Worm (Caenorhabditis elegans) whole organism, young adult: Measurements from ENCODE around the gene pals-32.

ENCODE experiments used
- C06A6.2 ChIP-seq: fragments of 200-800 bp; sonication (Bioruptor generic); conservative IDR thresholded peaks from 2 replicates; pipeline ENCODE4 v1.3.6; 2022; ENCODE audit warnings: missing genetic modification characterization, missing compliant biosample characterization
- C17E4.6 ChIP-seq: fragments of 200-800 bp; sonication (Bioruptor generic); IDR thresholded peaks from 2 replicates; pipeline ENCODE4 v1.3.6; 2022; ENCODE audit warnings: missing genetic modification reagents, missing genetic modification characterization, missing compliant biosample characterization
- F22D6.2 ChIP-seq: sonication (generic microtip); optimal IDR thresholded peaks from 2 replicates; lab custom pipeline; 2016; ENCODE audit warnings: mild to moderate bottlenecking, missing genetic modification characterization, missing compliant biosample characterization
- F23B12.7 ChIP-seq: sonication (generic microtip); optimal IDR thresholded peaks from 2 replicates; lab custom pipeline; 2017; ENCODE audit warnings: missing genetic modification characterization, mild to moderate bottlenecking, missing compliant biosample characterization, antibody characterized with exemption, moderate library complexity; ENCODE audit not compliant: insufficient read depth
- F57A8.1 ChIP-seq: fragments of 200-800 bp; sonication (Bioruptor generic); optimal IDR thresholded peaks from 2 replicates; lab custom pipeline; 2018; ENCODE audit warnings: mild to moderate bottlenecking, missing genetic modification characterization, moderate library complexity, missing compliant biosample characterization
- T07F8.4 ChIP-seq: sonication (generic microtip); optimal IDR thresholded peaks from 2 replicates; lab custom pipeline; 2016; ENCODE audit warnings: mild to moderate bottlenecking, missing genetic modification characterization, moderate library complexity, missing compliant biosample characterization
- T26A5.8 ChIP-seq: sonication (generic microtip); optimal IDR thresholded peaks from 2 replicates; lab custom pipeline; 2016; ENCODE audit warnings: missing genetic modification characterization, missing compliant biosample characterization
- Y56A3A.18 ChIP-seq: fragments of 200-800 bp; sonication (Bioruptor generic); IDR thresholded peaks from 2 replicates; pipeline ENCODE4 v1.3.6; 2022; ENCODE audit warnings: missing genetic modification reagents, missing genetic modification characterization, missing compliant biosample characterization
- attf-3 ChIP-seq: fragments of 200-800 bp; sonication (Bioruptor generic); conservative IDR thresholded peaks from 2 replicates; pipeline ENCODE4 v1.3.6; 2022; ENCODE audit warnings: missing genetic modification reagents, missing genetic modification characterization, missing compliant biosample characterization
- attf-6 ChIP-seq: fragments of 200-800 bp; sonication (Bioruptor generic); IDR thresholded peaks from 2 replicates; pipeline ENCODE4 v1.3.6; 2022; ENCODE audit warnings: missing genetic modification reagents, missing genetic modification characterization, missing compliant biosample characterization
- bed-2 ChIP-seq: fragments of 200-800 bp; sonication (Bioruptor generic); IDR thresholded peaks from 2 replicates; pipeline ENCODE4 v1.3.6; 2022; ENCODE audit warnings: missing genetic modification reagents, missing genetic modification characterization, missing compliant biosample characterization
- cebp-2 ChIP-seq: fragments of 200-800 bp; sonication (Bioruptor generic); IDR thresholded peaks from 2 replicates; pipeline ENCODE4 v1.3.6; 2022; ENCODE audit warnings: missing genetic modification characterization, missing compliant biosample characterization
- ceh-100 ChIP-seq: fragments of 200-800 bp; sonication (Bioruptor generic); IDR thresholded peaks from 2 replicates; pipeline ENCODE4 v1.3.6; 2022; ENCODE audit warnings: missing genetic modification reagents, missing genetic modification characterization, missing compliant biosample characterization
- ceh-27 ChIP-seq: fragments of 200-800 bp; sonication (Bioruptor generic); optimal IDR thresholded peaks from 2 replicates; lab custom pipeline; 2018; ENCODE audit warnings: mild to moderate bottlenecking, missing genetic modification characterization, moderate library complexity, missing compliant biosample characterization
- ceh-58 ChIP-seq: fragments of 200-800 bp; sonication (Bioruptor generic); IDR thresholded peaks from 2 replicates; pipeline ENCODE4 v1.3.6; 2022; ENCODE audit warnings: missing genetic modification characterization, missing compliant biosample characterization
- ceh-79 ChIP-seq: sonication (generic microtip); optimal IDR thresholded peaks from 2 replicates; lab custom pipeline; 2017; ENCODE audit warnings: mild to moderate bottlenecking, missing genetic modification characterization, missing compliant biosample characterization
- egl-18 ChIP-seq: fragments of 200-800 bp; sonication (Bioruptor generic); IDR thresholded peaks from 2 replicates; pipeline ENCODE4 v1.3.6; 2022; ENCODE audit warnings: missing genetic modification reagents, missing genetic modification characterization, missing compliant biosample characterization
- ekl-4 ChIP-seq: fragments of 200-800 bp; sonication (Bioruptor generic); IDR thresholded peaks from 2 replicates; pipeline ENCODE4 v1.3.6; 2022; ENCODE audit warnings: missing genetic modification reagents, missing genetic modification characterization, missing compliant biosample characterization
- ets-4 ChIP-seq: fragments of 200-800 bp; sonication (Bioruptor generic); optimal IDR thresholded peaks from 2 replicates; lab custom pipeline; 2018; ENCODE audit warnings: mild to moderate bottlenecking, missing genetic modification characterization, missing compliant biosample characterization
- gei-17 ChIP-seq: fragments of 200-800 bp; sonication (Bioruptor generic); optimal IDR thresholded peaks from 2 replicates; lab custom pipeline; 2018; ENCODE audit warnings: mild to moderate bottlenecking, missing genetic modification characterization, missing compliant biosample characterization
- hlh-12 ChIP-seq: sonication (generic microtip); optimal IDR thresholded peaks from 2 replicates; lab custom pipeline; 2016; ENCODE audit warnings: missing genetic modification characterization, missing compliant biosample characterization
- hrde-1 ChIP-seq: sonication (generic microtip); optimal IDR thresholded peaks from 2 replicates; lab custom pipeline; 2016; ENCODE audit warnings: missing genetic modification characterization, mild to moderate bottlenecking, missing compliant biosample characterization, moderate library complexity, missing genotype, missing genetic modification reagents, borderline replicate concordance
- hsf-1 ChIP-seq: fragments of 200-800 bp; sonication (Bioruptor generic); IDR thresholded peaks from 2 replicates; pipeline ENCODE4 v1.3.6; 2022; ENCODE audit warnings: missing genetic modification reagents, missing genetic modification characterization, missing compliant biosample characterization
- lin-54 ChIP-seq: fragments of 200-800 bp; sonication (Bioruptor generic); optimal IDR thresholded peaks from 2 replicates; lab custom pipeline; 2018; ENCODE audit warnings: mild to moderate bottlenecking, missing genetic modification characterization, missing compliant biosample characterization
- lsy-27 ChIP-seq: sonication (generic microtip); optimal IDR thresholded peaks from 2 replicates; lab custom pipeline; 2017; ENCODE audit warnings: missing genetic modification characterization, mild to moderate bottlenecking, missing compliant biosample characterization, antibody characterized with exemption, missing genotype, borderline replicate concordance; ENCODE audit not compliant: insufficient read depth
- madf-3 ChIP-seq: fragments of 200-800 bp; sonication (Bioruptor generic); IDR thresholded peaks from 2 replicates; pipeline ENCODE4 v1.3.6; 2022; ENCODE audit warnings: missing genetic modification reagents, missing genetic modification characterization, missing compliant biosample characterization
- nhr-90 ChIP-seq: sonication (generic microtip); optimal IDR thresholded peaks from 2 replicates; lab custom pipeline; 2016; ENCODE audit warnings: missing genotype, mild to moderate bottlenecking, missing genetic modification characterization, missing compliant biosample characterization
- pha-4 ChIP-seq: fragments of 150-350 bp; sonication (generic microtip); optimal IDR thresholded peaks from 2 replicates; lab custom pipeline; 2014; ENCODE audit warnings: missing biosample characterization, missing genetic modification reagents, missing genetic modification characterization
- repo-1 ChIP-seq: sonication (generic microtip); optimal IDR thresholded peaks from 2 replicates; lab custom pipeline; 2017; ENCODE audit warnings: mild to moderate bottlenecking, missing genetic modification characterization, missing compliant biosample characterization
- sea-2 ChIP-seq: fragments of 200-800 bp; sonication (Bioruptor generic); IDR thresholded peaks from 2 replicates; pipeline ENCODE4 v1.3.6; 2022; ENCODE audit warnings: missing genetic modification characterization, missing compliant biosample characterization
- snpc-1.1 ChIP-seq: sonication (generic microtip); optimal IDR thresholded peaks from 2 replicates; lab custom pipeline; 2017; ENCODE audit warnings: missing genetic modification characterization, mild to moderate bottlenecking, missing compliant biosample characterization, antibody characterized with exemption, moderate library complexity, missing genotype, missing genetic modification reagents; ENCODE audit not compliant: insufficient read depth
- unc-62 ChIP-seq: fragments of 150-350 bp; optimal IDR thresholded peaks from 2 replicates; lab custom pipeline; 2014; ENCODE audit warnings: missing biosample characterization, missing genetic modification reagents, missing genetic modification characterization
- ztf-6 ChIP-seq: fragments of 200-800 bp; sonication (Bioruptor generic); IDR thresholded peaks from 2 replicates; pipeline ENCODE4 v1.3.6; 2022; ENCODE audit warnings: missing genetic modification reagents, missing genetic modification characterization, missing compliant biosample characterization

The pals-32 gene

DNA sequence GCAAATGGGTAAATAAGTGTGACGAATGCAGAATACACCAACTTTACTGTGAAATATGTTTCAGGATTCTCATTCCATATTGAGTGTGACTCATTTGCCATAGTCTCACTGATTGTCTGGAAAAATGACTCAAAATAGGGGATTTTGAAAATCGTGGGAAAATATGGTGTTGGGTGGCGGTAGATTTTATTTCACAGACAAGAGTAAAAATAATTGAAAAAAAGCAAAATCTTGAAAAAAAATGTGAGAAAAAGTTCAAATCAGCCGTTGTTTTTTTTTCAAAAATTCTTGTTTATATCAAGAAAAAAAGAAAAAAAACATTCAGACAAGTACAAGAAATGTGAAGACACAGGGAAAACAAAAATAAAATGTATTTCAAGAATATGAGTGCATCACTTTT is 26.2 kb downstream of the pals-32 start, which contains the start of gene srh-38 (continued):
- TF ChIP-seq cebp-2 (GFP tag; lab: Robert Waterston, UW) (no peak), pha-4 (tag; lab: Kevin White, UChicago) (no peak), lsy-27 (tag; lab: Kevin White, UChicago) (no peak), nhr-90 (no peak)

ce11 chrV:2927553-2927952 is 31.1 kb downstream of the pals-32 start, which contains the start of gene C31B8.12:
Gene C31B8.12, minus strand, starts transcription at chrV:2927653.
- TF ChIP-seq attf-6 (GFP tag; lab: Robert Waterston, UW) (no peak), egl-18 (no peak), F57A8.1 (GFP tag; lab: Kevin White, UChicago) (no peak), ceh-79 (tag; lab: Kevin White, UChicago) (no peak), hlh-12 (tag; lab: Kevin White, UChicago) (no peak), C06A6.2 (GFP tag; lab: Robert Waterston, UW) (no peak), C17E4.6 (GFP tag; lab: Robert Waterston, UW) (no peak)

DNA sequence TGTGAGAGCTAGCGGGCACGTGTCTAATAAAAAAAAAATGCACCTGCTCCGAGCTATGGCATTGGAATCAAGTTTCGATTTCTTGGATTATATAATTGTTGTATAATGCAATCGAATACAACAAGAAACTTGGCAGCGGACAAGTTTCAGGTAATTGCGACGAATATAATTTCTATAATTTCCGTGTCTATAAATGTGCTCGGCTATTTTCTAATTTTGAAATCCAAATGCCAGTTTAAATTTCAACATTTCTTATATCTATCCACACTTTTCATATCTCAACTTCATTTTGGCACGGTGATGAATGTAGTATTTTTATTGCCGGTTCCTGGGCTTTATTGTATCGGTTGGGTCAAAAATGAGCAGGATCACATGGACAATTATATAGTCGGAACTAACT is 33.3 kb downstream of the pals-32 start, which contains the start of gene C31B8.16:
Gene C31B8.16 (plus strand): TSS at position 301 of the 400 bp plus-strand sequence.
- no peak for TF ChIP-seq lin-54
- no peak for TF ChIP-seq repo-1 (tag; lab: Kevin White, UChicago)
- no peak for TF ChIP-seq attf-3
- no peak for TF ChIP-seq ceh-27 (GFP tag; lab: Kevin White, UChicago)
- no peak for TF ChIP-seq madf-3 (GFP tag; lab: Robert Waterston, UW)
- no peak for TF ChIP-seq hrde-1
- no peak for TF ChIP-seq T26A5.8 (tag; lab: Kevin White, UChicago)
- TF ChIP-seq hsf-1 = no peak
- no peak for TF ChIP-seq ekl-4 (GFP tag; lab: Robert Waterston, UW)

- no peak for TF ChIP-seq T07F8.4 (tag; lab: Kevin White, UChicago)
- no peak for TF ChIP-seq ceh-58 (GFP tag; lab: Robert Waterston, UW)
- no peak for TF ChIP-seq sea-2 (GFP tag; lab: Robert Waterston, UW)
- no peak for TF ChIP-seq snpc-1.1 (tag; lab: Kevin White, UChicago)
- no peak for TF ChIP-seq ets-4 (GFP tag; lab: Kevin White, UChicago)
- TF ChIP-seq ceh-100 (GFP tag; lab: Robert Waterston, UW) = no peak
- no peak for TF ChIP-seq bed-2 (GFP tag; lab: Robert Waterston, UW)
- no peak for TF ChIP-seq gei-17 (GFP tag; lab: Kevin White, UChicago)
- no peak for TF ChIP-seq F23B12.7
- no peak for TF ChIP-seq ztf-6 (GFP tag; lab: Robert Waterston, UW)
- TF ChIP-seq hrde-1 = no peak
- no peak for TF ChIP-seq Y56A3A.18 (GFP tag; lab: Robert Waterston, UW)
- TF ChIP-seq F22D6.2 (tag; lab: Kevin White, UChicago) = no peak
Measured at ce11 chrV:2931252-2931651, 34.8 kb downstream of the pals-32 start, which contains the start of gene C31B8.1. Gene C31B8.1, plus strand, starts transcription at chrV:2931552.

DNA sequence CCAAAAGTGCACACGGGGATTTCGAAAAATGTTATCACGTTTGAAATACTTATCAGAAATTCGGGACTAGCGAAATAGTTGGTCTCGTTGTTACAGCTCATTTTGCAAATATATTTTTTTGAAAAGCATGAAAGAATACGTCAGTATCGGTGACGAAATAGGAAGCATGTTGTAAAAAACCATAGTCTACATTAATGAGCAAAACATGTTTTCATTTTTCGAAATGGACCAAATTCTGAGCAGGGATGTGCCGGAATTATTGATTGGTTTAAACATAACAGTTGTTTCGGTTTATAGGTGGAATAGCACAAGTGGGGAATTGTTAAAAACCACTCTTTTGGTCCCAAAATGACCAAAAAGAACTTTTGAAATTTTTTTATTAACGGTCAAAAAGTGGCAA is 37.7 kb downstream of the pals-32 start, which contains the start of gene srh-247:
Gene srh-247 (minus strand): TSS at position 101 of the 400 bp plus-strand sequence.
- no peak for TF ChIP-seq egl-18
- TF ChIP-seq unc-62 = no peak
- no peak for TF ChIP-seq F23B12.7
